Fruit fly (Drosophila melanogaster) whole organism, wandering third instar larva: ENCODE results near the gene nenya.

Source experiments
- Dfd ChIP-seq: fragments of >200 bp; optimal IDR thresholded peaks from 2 replicates; lab custom pipeline; 2017; ENCODE audit warnings: missing biosample characterization, missing genetic modification characterization
- Dif ChIP-seq: fragments of 200-275, 200-300 bp; sonication (Bioruptor generic); optimal IDR thresholded peaks from 2 replicates; lab custom pipeline; 2018; ENCODE audit warnings: missing biosample characterization, missing genetic modification characterization; ENCODE audit not compliant: partially characterized antibody
- GATAd ChIP-seq: sonication (Bioruptor generic); optimal IDR thresholded peaks from 2 replicates; lab custom pipeline; 2016; ENCODE audit warnings: missing biosample characterization, missing genetic modification characterization
- HLH106 ChIP-seq: fragments of 200-800 bp; optimal IDR thresholded peaks from 3 replicates; lab custom pipeline; 2019; ENCODE audit warnings: missing biosample characterization, mild to moderate bottlenecking, missing genetic modification characterization, moderate library complexity
- Hnf4 ChIP-seq: fragments of 200-800 bp; sonication (Bioruptor generic); optimal IDR thresholded peaks from 2 replicates; lab custom pipeline; 2016; ENCODE audit warnings: missing biosample characterization, mild to moderate bottlenecking, missing genetic modification characterization
- Hr83 ChIP-seq: fragments of 200-300 bp; sonication (Bioruptor generic); optimal IDR thresholded peaks from 2 replicates; lab custom pipeline; 2016; ENCODE audit warnings: missing biosample characterization, mild to moderate bottlenecking, missing genetic modification characterization, moderate library complexity; ENCODE audit not compliant: poor library complexity, severe bottlenecking
- Myc ChIP-seq: fragments of >200 bp; optimal IDR thresholded peaks from 2 replicates; lab custom pipeline; 2017
- N ChIP-seq: fragments of >200 bp; optimal IDR thresholded peaks from 2 replicates; lab custom pipeline; 2018; ENCODE audit warnings: missing biosample characterization, missing external identifiers, missing genetic modification characterization
- Rel ChIP-seq, 2 experiments: fragments of 200-800 bp; sonication (Bioruptor generic) in 1 of 2; optimal IDR thresholded peaks; 2 replicates in 1 of 2; 3 replicates in 1 of 2; lab custom pipeline; 2016 to 2019; ENCODE audit warnings: mild to moderate bottlenecking in 2 of 2, missing biosample characterization in 2 of 2, missing genetic modification characterization in 2 of 2, moderate library complexity in 1 of 2
- Sp1 ChIP-seq: fragments of 200-800 bp; sonication (Bioruptor generic); optimal IDR thresholded peaks from 3 replicates; lab custom pipeline; 2019; ENCODE audit warnings: missing biosample characterization, mild to moderate bottlenecking, missing genetic modification characterization, moderate library complexity
- Vsx2 ChIP-seq: fragments of 200-300, 225-300 bp; sonication (Bioruptor generic); optimal IDR thresholded peaks from 2 replicates; lab custom pipeline; 2018; ENCODE audit warnings: missing biosample characterization, missing genetic modification characterization; ENCODE audit not compliant: partially characterized antibody
- br ChIP-seq: fragments of 200-800 bp; sonication (Bioruptor generic); optimal IDR thresholded peaks from 2 replicates; lab custom pipeline; 2016; ENCODE audit warnings: missing biosample characterization, missing genetic modification characterization
- brk ChIP-seq: fragments of 200-800 bp; sonication (Bioruptor generic); optimal IDR thresholded peaks from 2 replicates; lab custom pipeline; 2016; ENCODE audit warnings: missing biosample characterization, mild to moderate bottlenecking, missing genetic modification characterization
- dl ChIP-seq, 2 experiments: fragments of 175-275, 200-275 bp in 1 of 2; fragments of 200-275 bp in 1 of 2; sonication (Bioruptor generic); optimal IDR thresholded peaks; lab custom pipeline; 2018; ENCODE audit warnings: mild to moderate bottlenecking in 2 of 2, missing biosample characterization in 2 of 2, missing genetic modification characterization in 2 of 2, moderate library complexity in 2 of 2; ENCODE audit not compliant: partially characterized antibody in 2 of 2, insufficient read depth in 1 of 2
- dmrt93B ChIP-seq: fragments of 200-800 bp; sonication (Bioruptor generic); optimal IDR thresholded peaks from 2 replicates; lab custom pipeline; 2018; ENCODE audit warnings: missing biosample characterization, mild to moderate bottlenecking, missing genetic modification characterization
- foxo ChIP-seq, 2 experiments: fragments of 200-800 bp; sonication (Bioruptor generic); optimal IDR thresholded peaks; 2 replicates in 1 of 2; 3 replicates in 1 of 2; lab custom pipeline; 2016 to 2017; ENCODE audit warnings: missing biosample characterization in 2 of 2, missing genetic modification characterization in 2 of 2
- h ChIP-seq: fragments of 200-800 bp; sonication (Bioruptor generic); optimal IDR thresholded peaks from 3 replicates; lab custom pipeline; 2016; ENCODE audit warnings: missing biosample characterization, mild to moderate bottlenecking, missing genetic modification characterization
- jim ChIP-seq: fragments of 175-275, 200-325 bp; sonication (Bioruptor generic); optimal IDR thresholded peaks from 2 replicates; lab custom pipeline; 2016; ENCODE audit warnings: missing biosample characterization, mild to moderate bottlenecking, missing genetic modification characterization
- psq ChIP-seq: fragments of 200-800 bp; sonication (Bioruptor generic); optimal IDR thresholded peaks from 3 replicates; lab custom pipeline; 2017; ENCODE audit warnings: missing biosample characterization, mild to moderate bottlenecking, missing genetic modification characterization, moderate library complexity
- rgr ChIP-seq: fragments of 200-800 bp; sonication (Bioruptor generic); optimal IDR thresholded peaks from 3 replicates; lab custom pipeline; 2016; ENCODE audit warnings: missing biosample characterization, mild to moderate bottlenecking, missing genetic modification characterization
- sage ChIP-seq: fragments of 200-800 bp; sonication (Bioruptor generic); optimal IDR thresholded peaks from 2 replicates; lab custom pipeline; 2016; ENCODE audit warnings: missing biosample characterization, mild to moderate bottlenecking, missing genetic modification characterization
- sv ChIP-seq: fragments of 200-800 bp; sonication (Bioruptor generic); optimal IDR thresholded peaks from 3 replicates; lab custom pipeline; 2016; ENCODE audit warnings: missing biosample characterization, missing genetic modification characterization

The nenya gene

DNA sequence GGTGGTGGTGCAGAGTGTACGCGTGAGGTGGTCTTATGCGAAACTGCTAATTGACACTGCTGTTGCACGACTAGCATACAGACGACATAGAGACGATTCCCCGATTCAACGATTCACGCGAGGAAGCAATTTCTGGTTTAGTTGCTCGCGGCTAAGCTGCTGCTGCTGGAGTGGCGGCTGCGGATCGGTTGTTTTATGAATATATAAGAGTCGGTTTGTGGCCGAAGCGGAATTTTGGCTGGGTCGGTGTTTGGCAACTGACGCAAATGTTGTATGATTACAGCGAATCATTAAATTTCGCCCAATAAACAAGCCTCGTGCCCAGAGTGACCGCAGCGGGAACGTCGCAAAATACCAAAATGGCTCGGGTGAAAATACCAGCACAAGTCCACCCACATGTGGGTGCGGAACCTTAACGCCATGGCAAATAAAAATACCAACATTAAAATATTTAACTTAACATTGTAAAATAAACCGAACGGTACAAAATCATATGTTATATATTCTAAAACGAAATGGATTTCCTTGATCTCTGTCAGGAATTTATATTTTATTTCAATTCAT, 19.8 kb upstream of the nenya start, which contains the start of gene mfrn:
mfrn (minus strand) TSS at position 340 of the 564 bp plus-strand sequence.
- TF ChIP-seq Rel (GFP tag; optimal IDR thresholded peaks at IDR 0.05; lab: Kevin White, UChicago), result no peak
- peak; percentile 7 for TF ChIP-seq Rel (tag; optimal IDR thresholded peaks at IDR 0.05; lab: Kevin White, UChicago)
- TF ChIP-seq Myc, result peak; percentile 22
- TF ChIP-seq Sp1 (GFP tag; lab: Kevin White, UChicago), result no peak

DNA sequence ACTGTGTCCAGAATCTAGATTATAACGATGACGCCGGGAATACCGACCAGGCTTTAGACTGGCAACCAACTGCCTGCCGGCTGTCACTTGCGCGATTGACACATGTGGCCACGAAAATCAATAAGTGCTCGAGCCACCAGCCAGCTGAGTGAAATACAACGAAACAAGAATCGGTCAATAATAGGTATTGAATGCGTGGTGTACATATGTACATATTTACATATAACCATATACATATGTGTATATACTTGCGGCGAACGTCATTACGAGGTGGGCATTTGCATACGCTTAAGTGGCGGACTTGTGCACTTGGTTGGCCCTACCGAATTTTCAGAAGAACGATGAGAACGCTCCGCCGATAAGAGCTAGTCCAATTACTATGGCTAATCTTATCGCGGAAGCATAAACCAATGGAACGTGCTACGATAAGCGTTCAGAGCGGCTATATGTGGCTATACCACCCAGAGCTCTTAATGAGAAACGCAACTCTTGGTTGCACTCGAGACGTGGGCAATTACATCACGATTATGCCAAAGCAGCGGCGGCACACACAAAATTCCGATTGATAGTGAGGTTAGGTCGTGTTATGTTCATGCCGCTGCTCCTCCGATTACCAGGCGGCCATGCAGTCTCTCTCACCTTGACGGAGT, 18.7 kb upstream of the nenya start:
- TF ChIP-seq sage (GFP tag; lab: Kevin White, UChicago) (no peak), Dif (GFP tag; lab: Kevin White, UChicago) (no peak), dl (GFP tag; optimal IDR thresholded peaks at IDR 0.05; lab: Kevin White, UChicago; ENCODE audit: insufficient read depth in 1 of 2, partially characterized antibody in 2 of 2) (no peak), Hnf4 (no peak), rgr (GFP tag; lab: Kevin White, UChicago) (peak; percentile 47), h (GFP tag; lab: Kevin White, UChicago) (peak; percentile 48), psq (GFP tag; lab: Kevin White, UChicago) (no peak)

dm6 chr3R:27945398-27945797, 17.4 kb upstream of the nenya start:
- no peak for TF ChIP-seq psq (GFP tag; lab: Kevin White, UChicago)
- no peak for TF ChIP-seq Rel (GFP tag; optimal IDR thresholded peaks at IDR 0.05; lab: Kevin White, UChicago)
- TF ChIP-seq Rel (tag; optimal IDR thresholded peaks at IDR 0.05; lab: Kevin White, UChicago), result peak; percentile 88
- TF ChIP-seq Vsx2 (GFP tag; lab: Kevin White, UChicago), result no peak
- no peak for TF ChIP-seq br (GFP tag; lab: Kevin White, UChicago)
- no peak for TF ChIP-seq Dfd (GFP tag; lab: Kevin White, UChicago)

DNA sequence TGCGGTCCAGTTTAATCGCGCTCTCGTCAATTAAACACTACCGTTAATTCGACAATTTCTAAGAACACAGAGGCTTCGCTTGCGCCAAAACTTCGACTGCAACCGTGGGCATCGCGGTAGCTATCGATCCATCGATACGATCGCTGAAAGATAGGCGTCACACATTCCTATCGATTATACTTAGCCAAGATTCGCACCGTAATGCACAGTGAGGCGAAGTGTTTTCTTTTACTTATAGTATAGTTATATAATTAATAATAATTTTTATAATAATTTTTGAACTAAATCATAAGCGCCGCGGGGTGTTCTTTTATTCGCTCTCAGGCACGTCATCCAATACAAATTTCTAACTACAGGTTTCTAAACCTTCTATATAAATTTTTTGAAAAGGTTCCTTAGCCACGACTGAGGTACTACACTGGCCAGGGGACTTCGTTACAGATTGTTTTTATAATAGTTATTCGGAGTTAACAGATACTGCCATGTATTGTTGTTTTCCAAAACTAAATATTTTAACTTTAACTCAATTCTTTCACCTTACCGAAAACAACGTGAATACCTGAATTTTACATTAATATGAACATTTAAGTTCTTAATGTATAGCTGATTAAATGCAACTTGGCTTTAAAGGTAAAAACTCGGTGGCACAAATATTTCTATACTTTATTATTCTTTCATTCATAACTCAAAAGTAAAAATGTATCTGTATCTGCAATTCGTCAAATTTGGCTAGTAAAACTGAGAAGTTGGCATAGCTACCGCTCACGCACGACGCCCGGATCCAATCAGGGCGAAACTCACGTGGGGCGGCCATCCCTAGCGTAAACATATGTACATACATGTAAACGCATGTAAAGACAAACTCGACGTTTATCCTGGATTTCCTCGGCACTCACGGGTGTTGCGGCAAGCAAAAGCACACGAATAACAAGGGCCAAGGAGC, 10.0 kb upstream of the nenya start, which contains the start of the genes NSD and BOD1:
NSD (minus strand) TSS at position 102 of the 943 bp plus-strand sequence.
BOD1 (plus strand) TSS at position 494 of the 943 bp plus-strand sequence.
- TF ChIP-seq foxo (GFP tag; optimal IDR thresholded peaks at IDR 0.05; lab: Kevin White, UChicago), result peak in 1 of 2 experiments; percentile 57
- TF ChIP-seq Sp1 (GFP tag; lab: Kevin White, UChicago), result no peak
- peak; percentile 78 for TF ChIP-seq Hr83 (GFP tag; lab: Kevin White, UChicago)
- TF ChIP-seq h (GFP tag; lab: Kevin White, UChicago), result peak; percentile 20
- TF ChIP-seq br (GFP tag; lab: Kevin White, UChicago), result peak; percentile 13
- TF ChIP-seq rgr (GFP tag; lab: Kevin White, UChicago), result peak; percentile 23
- no peak for TF ChIP-seq psq (GFP tag; lab: Kevin White, UChicago)
- TF ChIP-seq Dif (GFP tag; lab: Kevin White, UChicago), result peak; percentile 11
- TF ChIP-seq HLH106 (tag; lab: Kevin White, UChicago), result peak; percentile 67
- TF ChIP-seq sv (GFP tag; lab: Kevin White, UChicago), result peak; percentile 9
- peak; percentile 88 for TF ChIP-seq Myc
- no peak for TF ChIP-seq N (GFP tag; lab: Kevin White, UChicago)
- peak; percentile 1 for TF ChIP-seq jim
- no peak for TF ChIP-seq dmrt93B (GFP tag; lab: Kevin White, UChicago)
- TF ChIP-seq brk (GFP tag; lab: Kevin White, UChicago), result no peak

DNA sequence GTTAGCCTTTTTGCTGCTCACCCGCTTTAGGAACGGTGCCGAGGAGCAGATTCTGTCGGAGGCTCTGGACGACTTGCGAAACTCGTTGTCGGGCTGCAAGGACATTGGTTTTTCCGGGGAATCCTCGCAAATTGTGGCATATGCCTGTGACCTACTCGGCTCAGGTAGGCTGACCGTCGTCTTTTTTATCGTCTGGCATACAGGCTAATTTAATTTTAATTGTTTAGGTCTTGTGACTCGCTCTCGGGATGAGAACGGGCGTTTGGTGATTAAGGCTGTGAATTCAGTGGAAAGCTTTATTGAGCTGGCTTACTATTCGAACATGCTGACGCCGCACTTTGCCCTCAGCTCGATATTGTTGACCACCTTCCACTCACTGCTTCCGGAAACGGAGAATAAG, 3.5 kb upstream of the nenya start:
- TF ChIP-seq GATAd (GFP tag; lab: Kevin White, UChicago), result no peak
- no peak for TF ChIP-seq brk (GFP tag; lab: Kevin White, UChicago)
- TF ChIP-seq dmrt93B (GFP tag; lab: Kevin White, UChicago), result no peak
- no peak for TF ChIP-seq br (GFP tag; lab: Kevin White, UChicago)
